Worm (Caenorhabditis elegans) whole organism, early embryonic: ENCODE results near the gene pdtf-1.

ENCODE experiments used
- B0310.2 ChIP-seq: sonication (generic microtip); optimal IDR thresholded peaks from 2 replicates; lab custom pipeline; 2016; ENCODE audit warnings: mild to moderate bottlenecking, missing genetic modification characterization, missing compliant biosample characterization
- F13C5.2 ChIP-seq: sonication (generic microtip); optimal IDR thresholded peaks from 2 replicates; lab custom pipeline; 2017; ENCODE audit warnings: mild to moderate bottlenecking, missing genetic modification characterization, inconsistent platforms, missing compliant biosample characterization
- aly-1 ChIP-seq: sonication (generic microtip); optimal IDR thresholded peaks from 2 replicates; lab custom pipeline; 2016; ENCODE audit warnings: missing genetic modification characterization, missing compliant biosample characterization
- ama-1 ChIP-seq: fragments of 150-350 bp; optimal IDR thresholded peaks from 2 replicates; lab custom pipeline; 2014
- ceh-13 ChIP-seq: fragments of 200-800 bp; sonication (Bioruptor generic); optimal IDR thresholded peaks from 2 replicates; lab custom pipeline; 2018; ENCODE audit warnings: mild to moderate bottlenecking, missing genetic modification characterization, missing compliant biosample characterization
- ceh-36 ChIP-seq: sonication (generic microtip); optimal IDR thresholded peaks from 2 replicates; lab custom pipeline; 2016; ENCODE audit warnings: missing genetic modification characterization, inconsistent platforms, missing compliant biosample characterization
- ets-7 ChIP-seq: sonication (generic microtip); optimal IDR thresholded peaks from 2 replicates; lab custom pipeline; 2016; ENCODE audit warnings: missing genotype, missing genetic modification characterization, missing compliant biosample characterization
- flt-1 ChIP-seq: fragments of 200-800 bp; sonication (Bioruptor generic); IDR thresholded peaks from 2 replicates; pipeline ENCODE4 v1.3.6; 2022; ENCODE audit warnings: missing genetic modification characterization, missing compliant biosample characterization
- hmbx-1 ChIP-seq: sonication (generic microtip); optimal IDR thresholded peaks from 2 replicates; lab custom pipeline; 2016; ENCODE audit warnings: mild to moderate bottlenecking, missing genetic modification characterization, missing compliant biosample characterization
- hmg-4 ChIP-seq: fragments of 200-800 bp; sonication (Bioruptor generic); optimal IDR thresholded peaks from 2 replicates; lab custom pipeline; 2018; ENCODE audit warnings: mild to moderate bottlenecking, missing genetic modification characterization, missing compliant biosample characterization
- hnd-1 ChIP-seq: sonication (generic microtip); optimal IDR thresholded peaks from 2 replicates; lab custom pipeline; 2016; ENCODE audit warnings: missing genetic modification characterization, missing compliant biosample characterization
- pes-1 ChIP-seq: fragments of 200-800 bp; sonication (Bioruptor generic); IDR thresholded peaks from 2 replicates; pipeline ENCODE4 v1.3.6; 2022; ENCODE audit warnings: missing genetic modification reagents, missing genetic modification characterization, missing compliant biosample characterization
- scrt-1 ChIP-seq: fragments of 200-800 bp; sonication (Bioruptor generic); IDR thresholded peaks from 2 replicates; pipeline ENCODE4 v1.3.6; 2022; ENCODE audit warnings: missing genetic modification characterization, missing compliant biosample characterization
- sea-1 ChIP-seq: fragments of 200-800 bp; sonication (Bioruptor generic); conservative IDR thresholded peaks from 2 replicates; pipeline ENCODE4 v1.3.6; 2022; ENCODE audit warnings: missing genetic modification characterization, missing compliant biosample characterization
- tbx-11 ChIP-seq: fragments of 200-800 bp; sonication (Bioruptor generic); IDR thresholded peaks from 2 replicates; pipeline ENCODE4 v1.3.6; 2022; ENCODE audit warnings: missing genetic modification characterization, missing compliant biosample characterization
- tbx-37 ChIP-seq: fragments of 200-800 bp; sonication (Bioruptor generic); conservative IDR thresholded peaks from 2 replicates; pipeline ENCODE4 v1.3.6; 2022; ENCODE audit warnings: missing genetic modification reagents, missing genetic modification characterization, missing compliant biosample characterization
- tra-4 ChIP-seq: sonication (generic microtip); optimal IDR thresholded peaks from 2 replicates; lab custom pipeline; 2017; ENCODE audit warnings: missing genetic modification characterization, missing compliant biosample characterization

The pdtf-1 gene

ce11 chrIV:8463069-8463468, 30.2 kb downstream of the pdtf-1 start:
- no peak for TF ChIP-seq tbx-11
- no peak for TF ChIP-seq scrt-1 (GFP tag; lab: Robert Waterston, UW)
- TF ChIP-seq tra-4 (tag; lab: Kevin White, UChicago): no peak
- no peak for TF ChIP-seq pes-1 (GFP tag; lab: Robert Waterston, UW)
- TF ChIP-seq flt-1 (GFP tag; lab: Robert Waterston, UW): no peak
- no peak for TF ChIP-seq ceh-13 (GFP tag; lab: Kevin White, UChicago)
- TF ChIP-seq tbx-37 (GFP tag; lab: Robert Waterston, UW): no peak
- TF ChIP-seq ceh-36 (tag; lab: Kevin White, UChicago): no peak
- no peak for TF ChIP-seq ets-7 (tag; lab: Kevin White, UChicago)
- no peak for TF ChIP-seq B0310.2 (tag; lab: Kevin White, UChicago)
- no peak for TF ChIP-seq ama-1 (lab: Kevin White, UChicago)
- TF ChIP-seq F13C5.2 (tag; lab: Kevin White, UChicago): no peak
- no peak for TF ChIP-seq sea-1 (GFP tag; lab: Robert Waterston, UW)
- no peak for TF ChIP-seq hmbx-1
- TF ChIP-seq hnd-1 (tag; lab: Kevin White, UChicago): no peak
- TF ChIP-seq aly-1: no peak
- no peak for TF ChIP-seq hmg-4 (GFP tag; lab: Kevin White, UChicago)

- TF ChIP-seq F13C5.2 (tag; lab: Kevin White, UChicago): no peak
- no peak for TF ChIP-seq hmbx-1
- no peak for TF ChIP-seq ama-1 (lab: Kevin White, UChicago)
- no peak for TF ChIP-seq scrt-1 (GFP tag; lab: Robert Waterston, UW)
- TF ChIP-seq B0310.2 (tag; lab: Kevin White, UChicago): no peak
- no peak for TF ChIP-seq ets-7 (tag; lab: Kevin White, UChicago)
- TF ChIP-seq pes-1 (GFP tag; lab: Robert Waterston, UW): no peak
- TF ChIP-seq ceh-13 (GFP tag; lab: Kevin White, UChicago): no peak
- TF ChIP-seq tra-4 (tag; lab: Kevin White, UChicago): no peak
- no peak for TF ChIP-seq ceh-36 (tag; lab: Kevin White, UChicago)
- TF ChIP-seq aly-1: no peak
- no peak for TF ChIP-seq sea-1 (GFP tag; lab: Robert Waterston, UW)
- no peak for TF ChIP-seq flt-1 (GFP tag; lab: Robert Waterston, UW)
- no peak for TF ChIP-seq hmg-4 (GFP tag; lab: Kevin White, UChicago)
Measured at ce11 chrIV:8463716-8464115, 30.9 kb downstream of the pdtf-1 start, which contains the start of gene str-176. Gene str-176, minus strand, starts transcription at chrIV:8463816.

DNA sequence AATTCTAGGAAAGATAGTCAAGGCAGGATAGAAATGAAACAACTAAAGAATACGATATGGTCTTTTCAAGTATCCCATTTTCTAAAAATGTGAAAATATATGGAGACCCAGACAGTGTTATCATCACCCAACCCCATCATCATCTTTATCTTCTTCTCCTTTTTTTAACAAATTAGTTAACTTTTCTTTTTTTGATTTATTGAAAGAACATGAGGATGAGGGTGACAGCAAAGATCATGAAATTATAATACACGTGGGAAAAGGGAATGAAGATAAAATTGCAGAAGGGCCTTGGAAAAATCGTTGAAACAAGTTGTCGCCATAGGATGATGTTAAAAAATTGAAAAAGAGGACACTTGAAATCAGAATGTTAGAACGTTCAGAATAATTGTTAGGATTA, 31.3 kb downstream of the pdtf-1 start:
- TF ChIP-seq flt-1 (GFP tag; lab: Robert Waterston, UW) (no peak), pes-1 (GFP tag; lab: Robert Waterston, UW) (no peak), aly-1 (no peak), ceh-13 (GFP tag; lab: Kevin White, UChicago) (no peak), B0310.2 (tag; lab: Kevin White, UChicago) (no peak), ets-7 (tag; lab: Kevin White, UChicago) (no peak), ama-1 (lab: Kevin White, UChicago) (no peak), ceh-36 (tag; lab: Kevin White, UChicago) (no peak), hmbx-1 (no peak), hnd-1 (tag; lab: Kevin White, UChicago) (no peak), tbx-37 (GFP tag; lab: Robert Waterston, UW) (no peak), scrt-1 (GFP tag; lab: Robert Waterston, UW) (no peak), hmg-4 (GFP tag; lab: Kevin White, UChicago) (no peak), sea-1 (GFP tag; lab: Robert Waterston, UW) (no peak), F13C5.2 (tag; lab: Kevin White, UChicago) (no peak), tbx-11 (no peak), tra-4 (tag; lab: Kevin White, UChicago) (no peak)

DNA sequence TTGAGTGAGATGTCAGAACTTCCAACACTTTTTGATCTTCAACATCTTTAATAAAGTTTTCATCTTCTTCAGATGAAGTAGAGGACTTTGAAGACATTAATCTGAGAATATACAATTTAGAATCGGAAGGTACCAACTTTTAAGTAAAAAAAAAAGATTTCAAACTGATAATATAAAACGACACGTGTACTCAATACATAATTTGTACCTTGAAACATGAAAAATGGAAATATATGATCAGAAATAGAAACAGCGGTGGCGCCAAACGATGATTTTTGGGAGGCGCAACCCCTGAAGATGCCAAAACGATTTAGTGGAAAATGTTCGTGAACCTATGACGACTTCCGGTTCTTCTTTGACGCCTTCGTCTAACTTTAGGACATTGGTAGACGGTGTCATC, 39.7 kb downstream of the pdtf-1 start, which contains the start of gene oat-1:
Gene oat-1, minus strand, starts transcription at position 101 of the 400 bp plus-strand sequence.
- no peak for TF ChIP-seq ceh-13 (GFP tag; lab: Kevin White, UChicago)
- no peak for TF ChIP-seq flt-1 (GFP tag; lab: Robert Waterston, UW)
- TF ChIP-seq tra-4 (tag; lab: Kevin White, UChicago): no peak
- TF ChIP-seq pes-1 (GFP tag; lab: Robert Waterston, UW): no peak
- TF ChIP-seq sea-1 (GFP tag; lab: Robert Waterston, UW): no peak
- no peak for TF ChIP-seq ets-7 (tag; lab: Kevin White, UChicago)
- TF ChIP-seq ceh-36 (tag; lab: Kevin White, UChicago): no peak
- no peak for TF ChIP-seq ama-1 (lab: Kevin White, UChicago)
- TF ChIP-seq tbx-11: no peak
- TF ChIP-seq F13C5.2 (tag; lab: Kevin White, UChicago): no peak
- TF ChIP-seq aly-1: no peak
- TF ChIP-seq hmbx-1: no peak
- no peak for TF ChIP-seq tbx-37 (GFP tag; lab: Robert Waterston, UW)
- TF ChIP-seq B0310.2 (tag; lab: Kevin White, UChicago): no peak
- TF ChIP-seq hnd-1 (tag; lab: Kevin White, UChicago): no peak
- TF ChIP-seq scrt-1 (GFP tag; lab: Robert Waterston, UW): no peak
- no peak for TF ChIP-seq hmg-4 (GFP tag; lab: Kevin White, UChicago)

ce11 chrIV:8473756-8474155, 40.9 kb downstream of the pdtf-1 start, which contains the start of gene C28C12.11:
Gene C28C12.11, plus strand, starts transcription at chrIV:8474056.
- TF ChIP-seq ceh-13 (GFP tag; lab: Kevin White, UChicago) (no peak), ets-7 (tag; lab: Kevin White, UChicago) (no peak), tbx-37 (GFP tag; lab: Robert Waterston, UW) (no peak), ama-1 (lab: Kevin White, UChicago) (no peak), ceh-36 (tag; lab: Kevin White, UChicago) (no peak), hmg-4 (GFP tag; lab: Kevin White, UChicago) (no peak), hnd-1 (tag; lab: Kevin White, UChicago) (no peak), pes-1 (GFP tag; lab: Robert Waterston, UW) (no peak), tbx-11 (no peak), scrt-1 (GFP tag; lab: Robert Waterston, UW) (no peak), B0310.2 (tag; lab: Kevin White, UChicago) (no peak), flt-1 (GFP tag; lab: Robert Waterston, UW) (no peak), tra-4 (tag; lab: Kevin White, UChicago) (no peak), aly-1 (no peak), sea-1 (GFP tag; lab: Robert Waterston, UW) (no peak), F13C5.2 (tag; lab: Kevin White, UChicago) (no peak), hmbx-1 (no peak)
